Fruit fly (Drosophila melanogaster) whole organism, prepupa: ENCODE results near the gene CG33791.
A peak's percentile ranks its signal among the peaks of the same experiment; 100 is the strongest.

Experiments
- Blimp-1 ChIP-seq: fragments of 200-800 bp; sonication (Bioruptor generic); optimal IDR thresholded peaks from 3 replicates; lab custom pipeline; 2017; ENCODE audit warnings: missing biosample characterization, missing genetic modification characterization, mild to moderate bottlenecking, moderate library complexity, missing genetic modification reagents
- CG11762 ChIP-seq: fragments of 200-800 bp; sonication (Bioruptor generic); optimal IDR thresholded peaks from 3 replicates; lab custom pipeline; 2016; ENCODE audit warnings: missing biosample characterization, missing genetic modification characterization; ENCODE audit not compliant: insufficient read depth
- CG11902 ChIP-seq: fragments of 200-800 bp; sonication (Bioruptor generic); optimal IDR thresholded peaks from 3 replicates; lab custom pipeline; 2016; ENCODE audit warnings: missing biosample characterization, missing genetic modification characterization
- CG1621 ChIP-seq: fragments of 200-800 bp; sonication (Bioruptor generic); optimal IDR thresholded peaks from 3 replicates; lab custom pipeline; 2018; ENCODE audit warnings: missing biosample characterization, mild to moderate bottlenecking, missing genetic modification characterization
- CG3032 ChIP-seq: fragments of 200-800 bp; optimal IDR thresholded peaks from 2 replicates; lab custom pipeline; 2019; ENCODE audit warnings: missing biosample characterization, mild to moderate bottlenecking, missing genetic modification characterization, moderate library complexity
- CG32006 ChIP-seq: fragments of 200-800 bp; sonication (Bioruptor generic); optimal IDR thresholded peaks from 3 replicates; lab custom pipeline; 2017; ENCODE audit warnings: missing biosample characterization, mild to moderate bottlenecking, missing genetic modification characterization
- CG34406 ChIP-seq: fragments of 200-800 bp; sonication (Bioruptor generic); optimal IDR thresholded peaks from 3 replicates; lab custom pipeline; 2016; ENCODE audit warnings: missing biosample characterization, missing genetic modification characterization
- CG3919 ChIP-seq: fragments of 200-800 bp; sonication (Bioruptor generic); optimal IDR thresholded peaks from 3 replicates; lab custom pipeline; 2016; ENCODE audit warnings: missing biosample characterization, missing genetic modification characterization
- CG6163 ChIP-seq: fragments of 200-800 bp; sonication (Bioruptor generic); IDR thresholded peaks from 3 replicates; pipeline ENCODE4 v1.3.6; 2022; ENCODE audit warnings: missing biosample characterization, missing genetic modification characterization
- CG6276 ChIP-seq: fragments of 200-800 bp; sonication (Bioruptor generic); optimal IDR thresholded peaks from 2 replicates; lab custom pipeline; 2017; ENCODE audit warnings: missing biosample characterization, mild to moderate bottlenecking, missing genetic modification characterization
- CG6808 ChIP-seq: fragments of 200-800 bp; sonication (Bioruptor generic); optimal IDR thresholded peaks from 3 replicates; lab custom pipeline; 2017; ENCODE audit warnings: missing biosample characterization, missing genetic modification characterization, mild to moderate bottlenecking, moderate library complexity, missing genetic modification reagents
- CG8119 ChIP-seq: fragments of 200-800 bp; sonication (Bioruptor generic); IDR thresholded peaks from 3 replicates; pipeline ENCODE4 v1.3.6; 2022; ENCODE audit warnings: missing biosample characterization, missing genetic modification characterization
- CG8319 ChIP-seq: fragments of 200-800 bp; sonication (Bioruptor generic); optimal IDR thresholded peaks from 3 replicates; lab custom pipeline; 2016; ENCODE audit warnings: missing biosample characterization, missing genetic modification characterization
- CG8632 ChIP-seq: fragments of 200-800 bp; sonication (Bioruptor generic); optimal IDR thresholded peaks from 3 replicates; lab custom pipeline; 2016; ENCODE audit warnings: missing biosample characterization, missing genetic modification characterization
- CG9139 ChIP-seq: fragments of 200-800 bp; sonication (Bioruptor generic); optimal IDR thresholded peaks from 3 replicates; lab custom pipeline; 2017; ENCODE audit warnings: missing biosample characterization, mild to moderate bottlenecking, missing genetic modification characterization
- Eip75B ChIP-seq: fragments of 200-800 bp; sonication (Bioruptor generic); optimal IDR thresholded peaks from 3 replicates; lab custom pipeline; 2016; ENCODE audit warnings: missing biosample characterization, missing genetic modification characterization
- Eip93F ChIP-seq: fragments of 200-800 bp; sonication (Bioruptor generic); optimal IDR thresholded peaks from 2 replicates; lab custom pipeline; 2016; ENCODE audit warnings: missing biosample characterization, mild to moderate bottlenecking, missing genetic modification characterization
- Ets21C ChIP-seq: fragments of 200-800 bp; sonication (Bioruptor generic); optimal IDR thresholded peaks from 3 replicates; lab custom pipeline; 2016; ENCODE audit warnings: missing biosample characterization, missing genetic modification characterization
- Ets96B ChIP-seq: fragments of 200-800 bp; optimal IDR thresholded peaks from 2 replicates; lab custom pipeline; 2019; ENCODE audit warnings: missing biosample characterization, mild to moderate bottlenecking, missing genetic modification characterization, moderate library complexity
- Gug ChIP-seq: fragments of 200-800 bp; sonication (Bioruptor generic); IDR thresholded peaks from 2 replicates; pipeline ENCODE4 v1.3.6; 2022; ENCODE audit warnings: missing biosample characterization, missing genetic modification characterization
- Hr38 ChIP-seq: sonication (Bioruptor generic); optimal IDR thresholded peaks from 2 replicates; lab custom pipeline; 2016; ENCODE audit warnings: missing biosample characterization, missing genetic modification characterization
- Hr4 ChIP-seq: fragments of 200-800 bp; sonication (Bioruptor generic); optimal IDR thresholded peaks from 3 replicates; lab custom pipeline; 2016; ENCODE audit warnings: missing biosample characterization, missing genetic modification characterization
- Lpt ChIP-seq: fragments of 200-800 bp; sonication (Bioruptor generic); optimal IDR thresholded peaks from 3 replicates; lab custom pipeline; 2016; ENCODE audit warnings: missing biosample characterization, missing genetic modification characterization
- Met ChIP-seq: fragments of 200-800 bp; sonication (Bioruptor generic); optimal IDR thresholded peaks from 3 replicates; lab custom pipeline; 2016; ENCODE audit warnings: missing biosample characterization, missing genetic modification characterization
- OdsH ChIP-seq: fragments of 200-800 bp; sonication (Bioruptor generic); optimal IDR thresholded peaks from 3 replicates; lab custom pipeline; 2016; ENCODE audit warnings: missing biosample characterization, missing genetic modification characterization
- Smox ChIP-seq: fragments of 200-800 bp; sonication (Bioruptor generic); optimal IDR thresholded peaks from 3 replicates; lab custom pipeline; 2016; ENCODE audit warnings: missing biosample characterization, missing genetic modification characterization
- Sox102F ChIP-seq: fragments of 200-800 bp; sonication (Bioruptor generic); optimal IDR thresholded peaks from 2 replicates; lab custom pipeline; 2016; ENCODE audit warnings: missing biosample characterization, mild to moderate bottlenecking, missing genetic modification characterization
- Sox14 ChIP-seq: fragments of 200-800 bp; sonication (Bioruptor generic); optimal IDR thresholded peaks from 3 replicates; lab custom pipeline; 2016; ENCODE audit warnings: missing biosample characterization, missing genetic modification characterization
- Sox15 ChIP-seq: fragments of 200-800 bp; sonication (Bioruptor generic); optimal IDR thresholded peaks from 3 replicates; lab custom pipeline; 2016; ENCODE audit warnings: missing biosample characterization, missing genetic modification characterization
- acj6 ChIP-seq: fragments of 200-800 bp; sonication (Bioruptor generic); optimal IDR thresholded peaks from 3 replicates; lab custom pipeline; 2016; ENCODE audit warnings: missing biosample characterization, missing genetic modification characterization
- cyc ChIP-seq: fragments of 200-800 bp; sonication (Bioruptor generic); optimal IDR thresholded peaks from 3 replicates; lab custom pipeline; 2016; ENCODE audit warnings: missing biosample characterization, missing genetic modification characterization
- dsx ChIP-seq: fragments of 200-800 bp; optimal IDR thresholded peaks from 3 replicates; lab custom pipeline; 2019; ENCODE audit warnings: missing biosample characterization, mild to moderate bottlenecking, missing genetic modification characterization, moderate library complexity; ENCODE audit not compliant: poor library complexity, severe bottlenecking
- eg ChIP-seq: fragments of 200-800 bp; sonication (Bioruptor generic); IDR thresholded peaks from 3 replicates; pipeline ENCODE4 v1.3.6; 2022; ENCODE audit warnings: missing biosample characterization, missing genetic modification characterization
- esn ChIP-seq: fragments of 200-800 bp; sonication (Bioruptor generic); optimal IDR thresholded peaks from 2 replicates; lab custom pipeline; 2016; ENCODE audit warnings: missing biosample characterization, mild to moderate bottlenecking, missing genetic modification characterization, moderate library complexity
- fd59A ChIP-seq: fragments of 200-800 bp; sonication (Bioruptor generic); optimal IDR thresholded peaks from 2 replicates; lab custom pipeline; 2017; ENCODE audit warnings: missing biosample characterization, mild to moderate bottlenecking, missing genetic modification characterization, missing genetic modification reagents
- fd85E ChIP-seq: fragments of 200-800 bp; sonication (Bioruptor generic); optimal IDR thresholded peaks from 3 replicates; lab custom pipeline; 2016; ENCODE audit warnings: missing biosample characterization, missing genetic modification characterization
- lz ChIP-seq: fragments of 200-800 bp; sonication (Bioruptor generic); optimal IDR thresholded peaks from 3 replicates; lab custom pipeline; 2016; ENCODE audit warnings: missing biosample characterization, missing genetic modification characterization
- net ChIP-seq: fragments of 200-800 bp; sonication (Bioruptor generic); optimal IDR thresholded peaks from 3 replicates; lab custom pipeline; 2016; ENCODE audit warnings: missing biosample characterization, missing genetic modification characterization
- pdm3 ChIP-seq: fragments of 200-800 bp; sonication (Bioruptor generic); optimal IDR thresholded peaks from 3 replicates; lab custom pipeline; 2016; ENCODE audit warnings: missing biosample characterization, missing genetic modification characterization
- salr ChIP-seq, 2 experiments: fragments of 200-800 bp; sonication (Bioruptor generic); optimal IDR thresholded peaks; 3 replicates each; lab custom pipeline; 2016 to 2018; ENCODE audit warnings: missing biosample characterization in 2 of 2, missing genetic modification characterization in 2 of 2, mild to moderate bottlenecking in 1 of 2
- spab ChIP-seq: fragments of 200-800 bp; sonication (Bioruptor generic); optimal IDR thresholded peaks from 2 replicates; lab custom pipeline; 2017; ENCODE audit warnings: missing biosample characterization, mild to moderate bottlenecking, missing genetic modification characterization, missing genetic modification reagents
- ss ChIP-seq, 2 experiments: fragments of 200-800 bp; sonication (Bioruptor generic); optimal IDR thresholded peaks; 2 replicates in 1 of 2; 3 replicates in 1 of 2; lab custom pipeline; 2017 to 2018; ENCODE audit warnings: mild to moderate bottlenecking in 2 of 2, missing biosample characterization in 2 of 2, missing genetic modification characterization in 2 of 2, moderate library complexity in 1 of 2
- vri ChIP-seq: fragments of 200-800 bp; sonication (Bioruptor generic); optimal IDR thresholded peaks from 3 replicates; lab custom pipeline; 2016; ENCODE audit warnings: missing biosample characterization, mild to moderate bottlenecking, missing genetic modification characterization

Gene CG33791

dm6 chr3L:1558178-1558788 is 44.5 kb upstream of the CG33791 start, which contains the start of the genes Pex10 and CG12099 (continued):
- TF ChIP-seq Sox15 (GFP tag; lab: Kevin White, UChicago) (peak; percentile 79), Gug (peak; percentile 87), CG1621 (tag; lab: Kevin White, UChicago) (peak; percentile 58), Eip93F (GFP tag; lab: Kevin White, UChicago) (peak; percentile 58), cyc (GFP tag; lab: Kevin White, UChicago) (peak; percentile 78), CG6276 (GFP tag; lab: Kevin White, UChicago) (peak; percentile 18), Eip75B (no peak), CG8632 (peak; percentile 81), CG32006 (GFP tag; lab: Kevin White, UChicago) (peak; percentile 83), Ets21C (GFP tag; lab: Kevin White, UChicago) (peak; percentile 69), net (GFP tag; lab: Kevin White, UChicago) (peak; percentile 76), vri (GFP tag; lab: Kevin White, UChicago) (peak; percentile 78), Smox (GFP tag; lab: Kevin White, UChicago) (no peak), Hr4 (peak; percentile 81), Sox102F (GFP tag; lab: Kevin White, UChicago) (peak; percentile 82), Blimp-1 (GFP tag; lab: Kevin White, UChicago) (peak; percentile 58)

- TF ChIP-seq CG3032 (tag; lab: Kevin White, UChicago): no peak
- no peak for TF ChIP-seq Met (GFP tag; lab: Kevin White, UChicago)
- no peak for TF ChIP-seq salr (GFP tag; optimal IDR thresholded peaks at IDR 0.05; lab: Kevin White, UChicago)
- no peak for TF ChIP-seq spab (GFP tag; lab: Kevin White, UChicago)
- no peak for TF ChIP-seq esn (GFP tag; lab: Kevin White, UChicago)
- TF ChIP-seq Sox102F (GFP tag; lab: Kevin White, UChicago): no peak
- TF ChIP-seq ss (GFP tag; optimal IDR thresholded peaks at IDR 0.05; lab: Kevin White, UChicago): no peak
- no peak for TF ChIP-seq Hr38 (GFP tag; lab: Kevin White, UChicago)
- no peak for TF ChIP-seq Sox14 (GFP tag; lab: Kevin White, UChicago)
- no peak for TF ChIP-seq Blimp-1 (GFP tag; lab: Kevin White, UChicago)
- no peak for TF ChIP-seq fd59A (GFP tag; lab: Kevin White, UChicago)
- no peak for TF ChIP-seq CG11762 (GFP tag; lab: Kevin White, UChicago)
- TF ChIP-seq acj6 (GFP tag; lab: Kevin White, UChicago): no peak
- TF ChIP-seq lz (GFP tag; lab: Kevin White, UChicago): no peak
- no peak for TF ChIP-seq Lpt (GFP tag; lab: Kevin White, UChicago)
These were observed 37.7 kb upstream of the CG33791 start, which contains the start of gene CG12003 for dm6 chr3L:1565092-1565491. Gene CG12003 (plus strand): TSS chr3L:1565392.

- peak; percentile 28 for TF ChIP-seq dsx (GFP tag; lab: Kevin White, UChicago)
- peak; percentile 42 for TF ChIP-seq Hr4
- TF ChIP-seq Lpt (GFP tag; lab: Kevin White, UChicago): no peak
- TF ChIP-seq CG8119 (GFP tag; lab: Robert Waterston, UW): no peak
- no peak for TF ChIP-seq Smox (GFP tag; lab: Kevin White, UChicago)
- TF ChIP-seq CG8319: no peak
- peak; percentile 7 for TF ChIP-seq cyc (GFP tag; lab: Kevin White, UChicago)
- no peak for TF ChIP-seq CG34406 (GFP tag; lab: Kevin White, UChicago)
- TF ChIP-seq Sox102F (GFP tag; lab: Kevin White, UChicago): peak; percentile 23
- TF ChIP-seq CG11762 (GFP tag; lab: Kevin White, UChicago): no peak
- TF ChIP-seq CG6808: no peak
- no peak for TF ChIP-seq pdm3
- peak; percentile 55 for TF ChIP-seq net (GFP tag; lab: Kevin White, UChicago)
- TF ChIP-seq CG11902 (GFP tag; lab: Kevin White, UChicago): no peak
- no peak for TF ChIP-seq CG9139
- no peak for TF ChIP-seq CG6276 (GFP tag; lab: Kevin White, UChicago)
- TF ChIP-seq eg (GFP tag; lab: Robert Waterston, UW): 0 out of 3 replicates have a peak, but pooled peaks have one; percentile 25
- TF ChIP-seq fd85E: no peak
- TF ChIP-seq Sox14 (GFP tag; lab: Kevin White, UChicago): no peak
- TF ChIP-seq CG6163 (GFP tag; lab: Robert Waterston, UW): peak; percentile 34; the same call in 2 of the 3 replicates
- TF ChIP-seq Ets96B (tag; lab: Kevin White, UChicago): no peak
- peak; percentile 29 for TF ChIP-seq CG3919
- TF ChIP-seq OdsH (GFP tag; lab: Kevin White, UChicago): peak; percentile 48
These were observed 34.3 kb upstream of the CG33791 start, which contains the start of gene CG7879 for dm6 chr3L:1568225-1569161. Gene CG7879 (minus strand): TSS chr3L:1568608.
